Worm (Caenorhabditis elegans): ENCODE data around the gene F59B2.12.

- no peak for TF ChIP-seq madf-3 (GFP tag; IDR thresholded peaks at IDR 0.05)
- no peak for TF ChIP-seq nhr-80 (tag; optimal IDR thresholded peaks at IDR 0.05)
- TF ChIP-seq Y79H2A.3 (GFP tag; conservative IDR thresholded peaks at IDR 0.05) = no peak
These were observed 20.7 kb upstream of the F59B2.12 start, which contains the start of gene skat-1 for ce11 chrIII:8996686-8997085.
